Fruit fly (Drosophila melanogaster) Kc167 (cell line): ENCODE data around the gene CG5194.

Source experiments
- Myc ChIP-seq: fragments of >200 bp; optimal IDR thresholded peaks from 2 replicates; lab custom pipeline; 2017; ENCODE audit warnings: missing external identifiers
- Sin3A ChIP-seq: fragments of >200 bp; optimal IDR thresholded peaks from 2 replicates; lab custom pipeline; 2018; ENCODE audit warnings: missing external identifiers
- h ChIP-seq: fragments of >200 bp; optimal IDR thresholded peaks from 3 replicates; lab custom pipeline; 2018; ENCODE audit warnings: missing external identifiers
- psq ChIP-seq: fragments of >200 bp; optimal IDR thresholded peaks from 2 replicates; lab custom pipeline; 2017; ENCODE audit warnings: missing external identifiers
- ttk ChIP-seq: sonication (Bioruptor generic); optimal IDR thresholded peaks from 2 replicates; lab custom pipeline; 2017; ENCODE audit warnings: missing external identifiers

DNA sequence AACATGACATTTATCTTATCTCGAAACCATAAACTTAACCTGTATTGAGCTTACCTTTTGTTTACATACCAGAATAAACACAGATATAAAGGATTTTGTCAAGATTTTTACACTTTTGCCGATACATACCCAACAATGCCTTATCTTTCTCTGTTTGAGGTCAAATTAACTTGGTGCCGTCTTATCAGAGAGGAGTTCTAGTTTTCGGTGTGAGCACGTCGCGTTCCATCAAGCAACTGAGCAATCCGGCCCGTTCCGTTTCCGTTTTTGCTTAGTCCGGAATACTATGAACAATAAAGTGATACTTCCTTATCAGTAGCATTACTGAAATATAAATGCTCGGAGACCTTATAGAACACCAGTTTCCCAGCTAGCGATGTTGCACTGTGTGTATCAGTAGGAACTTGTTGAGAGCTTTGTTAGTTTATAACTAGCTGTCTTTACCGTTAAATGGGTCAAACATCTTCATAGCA lies 23.8 kb downstream of the CG5194 start, which contains the start of gene Galk:
- TF ChIP-seq psq (lab: Kevin White, UChicago) (no peak), Myc (lab: Kevin White, UChicago) (no peak), h (lab: Kevin White, UChicago) (no peak), Sin3A (lab: Kevin White, UChicago) (no peak), ttk (lab: Kevin White, UChicago) (no peak)
